Worm (Caenorhabditis elegans) whole organism, early embryonic: ENCODE measurements around the gene F15E6.4.

Experiments
- F13C5.2 ChIP-seq: sonication (generic microtip); optimal IDR thresholded peaks from 2 replicates; lab custom pipeline; 2017; ENCODE audit warnings: mild to moderate bottlenecking, missing genetic modification characterization, inconsistent platforms, missing compliant biosample characterization
- aly-1 ChIP-seq: sonication (generic microtip); optimal IDR thresholded peaks from 2 replicates; lab custom pipeline; 2016; ENCODE audit warnings: missing genetic modification characterization, missing compliant biosample characterization
- ama-1 ChIP-seq: fragments of 150-350 bp; optimal IDR thresholded peaks from 2 replicates; lab custom pipeline; 2014
- ceh-13 ChIP-seq: fragments of 200-800 bp; sonication (Bioruptor generic); optimal IDR thresholded peaks from 2 replicates; lab custom pipeline; 2018; ENCODE audit warnings: mild to moderate bottlenecking, missing genetic modification characterization, missing compliant biosample characterization
- ceh-36 ChIP-seq: sonication (generic microtip); optimal IDR thresholded peaks from 2 replicates; lab custom pipeline; 2016; ENCODE audit warnings: missing genetic modification characterization, inconsistent platforms, missing compliant biosample characterization
- ets-7 ChIP-seq: sonication (generic microtip); optimal IDR thresholded peaks from 2 replicates; lab custom pipeline; 2016; ENCODE audit warnings: missing genotype, missing genetic modification characterization, missing compliant biosample characterization
- flt-1 ChIP-seq: fragments of 200-800 bp; sonication (Bioruptor generic); IDR thresholded peaks from 2 replicates; pipeline ENCODE4 v1.3.6; 2022; ENCODE audit warnings: missing genetic modification characterization, missing compliant biosample characterization
- hmbx-1 ChIP-seq: sonication (generic microtip); optimal IDR thresholded peaks from 2 replicates; lab custom pipeline; 2016; ENCODE audit warnings: mild to moderate bottlenecking, missing genetic modification characterization, missing compliant biosample characterization
- hmg-4 ChIP-seq: fragments of 200-800 bp; sonication (Bioruptor generic); optimal IDR thresholded peaks from 2 replicates; lab custom pipeline; 2018; ENCODE audit warnings: mild to moderate bottlenecking, missing genetic modification characterization, missing compliant biosample characterization
- pes-1 ChIP-seq: fragments of 200-800 bp; sonication (Bioruptor generic); IDR thresholded peaks from 2 replicates; pipeline ENCODE4 v1.3.6; 2022; ENCODE audit warnings: missing genetic modification reagents, missing genetic modification characterization, missing compliant biosample characterization
- scrt-1 ChIP-seq: fragments of 200-800 bp; sonication (Bioruptor generic); IDR thresholded peaks from 2 replicates; pipeline ENCODE4 v1.3.6; 2022; ENCODE audit warnings: missing genetic modification characterization, missing compliant biosample characterization
- sea-1 ChIP-seq: fragments of 200-800 bp; sonication (Bioruptor generic); conservative IDR thresholded peaks from 2 replicates; pipeline ENCODE4 v1.3.6; 2022; ENCODE audit warnings: missing genetic modification characterization, missing compliant biosample characterization
- tbx-11 ChIP-seq: fragments of 200-800 bp; sonication (Bioruptor generic); IDR thresholded peaks from 2 replicates; pipeline ENCODE4 v1.3.6; 2022; ENCODE audit warnings: missing genetic modification characterization, missing compliant biosample characterization
- tra-4 ChIP-seq: sonication (generic microtip); optimal IDR thresholded peaks from 2 replicates; lab custom pipeline; 2017; ENCODE audit warnings: missing genetic modification characterization, missing compliant biosample characterization

DNA sequence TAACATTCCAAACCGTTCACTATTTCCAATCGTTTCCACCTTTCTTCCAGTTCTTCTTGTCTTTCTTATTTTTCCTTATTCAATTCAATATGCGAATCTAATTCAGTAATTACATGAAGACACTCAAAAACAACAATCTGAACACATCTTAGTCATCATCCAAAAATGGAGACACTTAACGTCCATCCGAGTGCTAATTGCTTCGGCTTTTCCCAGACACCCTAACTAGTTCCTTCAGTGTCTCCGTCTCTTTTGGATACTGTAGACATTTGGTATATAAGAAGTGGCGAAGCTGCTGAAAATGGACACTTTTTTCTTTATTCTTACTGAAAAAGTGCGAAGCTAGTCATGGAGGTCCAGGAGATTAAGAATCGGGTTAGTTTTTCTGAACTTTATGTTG, 28.3 kb upstream of the F15E6.4 start, which contains the start of gene col-33:
- TF ChIP-seq sea-1 (GFP tag; lab: Robert Waterston, UW) (no peak), pes-1 (GFP tag; lab: Robert Waterston, UW) (no peak), ama-1 (lab: Kevin White, UChicago) (no peak), ets-7 (tag; lab: Kevin White, UChicago) (no peak), hmg-4 (no peak), ceh-36 (no peak), F13C5.2 (tag; lab: Kevin White, UChicago) (no peak), ceh-13 (GFP tag; lab: Kevin White, UChicago) (no peak), aly-1 (no peak), hmbx-1 (tag; lab: Kevin White, UChicago) (no peak), scrt-1 (GFP tag; lab: Robert Waterston, UW) (no peak), tbx-11 (GFP tag; lab: Robert Waterston, UW) (no peak), tra-4 (tag; lab: Kevin White, UChicago) (no peak), flt-1 (no peak)
